Worm (Caenorhabditis elegans): Measurements from ENCODE around the gene C36A4.4.
"Not testable (repeated sequence)": the region's sequence is repeated elsewhere in the genome, so short reads cannot be mapped to it uniquely, and the experiment has no call there.

ce11 chrIII:3844746-3845145, 1.3 kb upstream of the C36A4.4 start, which contains the start of gene maph-1.3:
- not testable (repeated sequence) for TF ChIP-seq pes-1 (GFP tag; IDR thresholded peaks at IDR 0.05); ama-1 (optimal IDR thresholded peaks at IDR 0.05); flt-1 (GFP tag; IDR thresholded peaks at IDR 0.05); ets-7 (tag; optimal IDR thresholded peaks at IDR 0.05); ceh-36 (tag; optimal IDR thresholded peaks at IDR 0.05); hmbx-1 (tag; optimal IDR thresholded peaks at IDR 0.05); tbx-37 (GFP tag; conservative IDR thresholded peaks at IDR 0.05); hnd-1 (tag; optimal IDR thresholded peaks at IDR 0.05); tra-4 (tag; optimal IDR thresholded peaks at IDR 0.05); aly-1 (tag; optimal IDR thresholded peaks at IDR 0.05); F13C5.2 (tag; optimal IDR thresholded peaks at IDR 0.05)

Data from whole organism, early embryonic.